Worm (Caenorhabditis elegans): ENCODE results near the gene coh-4.

coh-4 gene

DNA sequence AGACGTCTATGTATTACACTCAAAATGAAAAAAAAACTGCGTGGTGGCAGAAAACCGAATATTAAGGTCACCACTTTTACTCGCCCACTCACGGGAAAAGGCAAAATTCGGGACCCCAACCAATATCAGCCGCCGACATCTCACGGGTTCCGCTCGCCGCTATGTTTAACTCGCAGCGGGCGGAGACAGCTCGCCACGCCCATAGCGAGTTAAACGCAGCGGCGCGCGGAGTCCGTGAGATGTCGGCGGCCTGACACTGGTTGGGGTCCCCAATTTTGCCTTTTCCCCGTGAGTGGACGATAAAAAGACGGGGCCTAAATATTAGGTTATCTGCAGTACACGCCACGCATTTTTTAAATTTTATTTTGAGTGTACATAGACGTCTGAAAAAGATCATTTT is 7.1 kb upstream of the coh-4 start:
- TF ChIP-seq unc-62 (GFP tag; optimal IDR thresholded peaks at IDR 0.05) = no peak

DNA sequence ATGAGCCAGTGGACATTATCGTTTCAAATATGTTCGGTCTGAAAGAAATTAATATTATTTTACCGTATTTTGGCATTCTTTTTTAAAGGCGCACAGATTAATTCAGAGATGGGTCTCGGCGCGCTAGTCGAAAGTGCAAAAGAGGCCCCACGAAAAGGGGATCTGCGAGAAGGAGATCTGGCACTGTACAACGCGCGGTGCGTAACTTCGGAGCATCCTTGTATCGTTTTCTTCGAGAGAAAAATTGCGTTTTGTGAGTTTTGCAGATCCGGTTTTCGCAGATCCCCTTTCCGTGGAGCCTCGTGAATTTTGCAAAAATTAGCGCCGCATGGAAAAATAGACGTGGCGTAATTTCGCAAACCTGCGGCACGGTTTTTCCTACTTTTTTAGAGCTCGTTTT is 6.3 kb upstream of the coh-4 start:
- no peak for TF ChIP-seq unc-62 (GFP tag; optimal IDR thresholded peaks at IDR 0.05)

DNA sequence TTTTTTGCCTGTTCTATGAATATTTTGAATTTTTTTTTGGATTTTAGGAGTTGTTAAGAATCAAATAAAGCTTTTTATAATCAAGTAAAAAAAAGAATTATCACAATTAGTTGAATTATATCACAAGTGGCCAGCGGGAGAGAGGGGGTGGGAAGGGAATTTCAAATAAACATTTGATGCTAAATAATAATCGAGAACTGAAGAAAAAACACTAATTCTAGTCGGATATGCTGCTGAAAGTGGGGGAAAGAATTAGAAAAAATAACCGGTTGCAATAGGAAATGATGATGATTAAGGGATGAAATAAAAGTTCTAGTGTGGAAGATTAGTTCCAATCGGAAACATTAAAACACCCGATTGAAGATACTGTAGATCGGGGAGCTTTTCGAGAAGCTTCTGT is 5.8 kb upstream of the coh-4 start:
- no peak for TF ChIP-seq unc-62 (GFP tag; optimal IDR thresholded peaks at IDR 0.05)

DNA sequence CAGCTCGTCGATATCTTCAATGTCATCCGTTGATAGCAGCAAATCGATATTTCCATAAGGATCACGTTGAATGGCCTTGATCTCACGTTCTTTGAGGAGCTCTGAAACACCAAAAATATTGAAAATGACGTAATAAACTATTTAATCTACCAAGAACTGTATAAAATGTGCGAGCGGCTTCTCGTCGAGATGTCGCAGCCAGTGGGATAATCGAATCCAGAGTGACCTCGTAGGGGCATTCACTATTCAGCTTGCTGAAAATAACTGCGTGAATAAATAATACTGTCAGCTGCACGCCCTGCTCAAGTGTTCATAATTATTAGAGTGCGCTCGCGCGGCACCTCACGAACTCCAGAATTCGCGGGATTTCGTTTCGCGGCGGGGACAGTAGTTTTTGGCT is 5.3 kb downstream of the coh-4 start, which contains the start of gene Y45G5AM.7:
Gene Y45G5AM.7, minus strand, starts transcription at position 101 of the 400 bp plus-strand sequence.
- TF ChIP-seq unc-62 (GFP tag; optimal IDR thresholded peaks at IDR 0.05) = no peak

DNA sequence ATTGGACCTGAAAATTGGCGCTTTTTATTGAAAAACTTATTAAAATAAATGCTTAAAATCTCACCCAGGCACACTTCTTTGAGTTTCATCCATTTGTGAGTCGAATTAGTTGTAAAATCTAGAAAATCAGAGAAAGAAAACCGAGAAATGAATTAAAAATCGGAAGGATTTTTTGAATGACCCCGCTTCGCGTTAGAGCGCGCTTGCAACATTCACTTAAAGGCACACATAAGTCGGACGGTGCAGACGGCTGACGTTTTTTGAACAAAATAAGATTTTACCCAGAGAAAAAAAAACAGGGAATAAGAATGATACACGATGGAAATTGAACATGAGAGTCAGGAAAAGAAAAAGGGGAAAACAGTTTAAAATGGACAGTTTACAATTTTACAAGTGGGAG is 5.8 kb downstream of the coh-4 start:
- no peak for TF ChIP-seq unc-62 (GFP tag; optimal IDR thresholded peaks at IDR 0.05)

DNA sequence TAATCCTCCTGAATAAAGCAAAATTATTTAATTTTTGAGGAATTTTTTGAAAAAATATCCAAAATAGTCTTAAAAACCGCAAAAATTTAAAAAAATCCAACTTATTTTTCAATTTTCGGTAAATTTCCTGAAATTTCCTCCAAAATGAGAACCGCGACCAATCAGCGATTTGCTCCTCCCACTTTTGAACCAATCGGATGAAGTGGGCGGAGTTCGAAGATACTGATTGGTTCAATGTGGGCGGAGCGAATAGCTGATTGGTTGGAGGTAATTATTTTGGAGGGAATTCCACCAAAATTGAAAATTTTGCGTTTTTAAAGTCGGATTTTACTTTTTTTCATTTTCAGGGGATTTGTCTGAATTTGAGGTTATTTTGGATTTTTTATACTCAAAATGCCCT is 7.4 kb downstream of the coh-4 start:
- no peak for TF ChIP-seq unc-62 (GFP tag; optimal IDR thresholded peaks at IDR 0.05)

DNA sequence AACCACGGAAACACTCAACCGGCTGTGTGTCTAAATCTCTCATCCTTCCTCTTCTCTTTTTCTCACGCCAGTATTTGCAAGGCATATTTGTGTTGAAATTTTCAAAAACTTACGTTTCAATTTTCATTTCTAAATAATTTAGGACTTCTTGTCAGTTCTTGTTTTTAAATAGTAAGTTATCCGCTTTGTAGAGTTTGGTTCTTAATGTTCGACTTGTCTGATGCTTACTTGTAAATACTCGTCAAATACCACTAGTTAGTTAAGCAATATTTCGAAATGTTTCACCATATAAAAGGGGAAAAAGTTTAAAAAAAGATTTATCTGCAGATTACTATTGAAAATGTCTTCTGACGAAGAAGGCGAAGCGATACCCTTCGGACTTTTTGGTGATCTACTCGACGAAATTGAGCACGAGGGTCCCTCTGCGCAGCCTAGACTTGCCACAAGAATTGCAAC is 10.9 kb downstream of the coh-4 start, which contains the start of gene Y45G5AM.3:
Gene Y45G5AM.3, plus strand, starts transcription at position 51 of the 456 bp plus-strand sequence.
- no peak for TF ChIP-seq unc-62 (GFP tag; optimal IDR thresholded peaks at IDR 0.05)

DNA sequence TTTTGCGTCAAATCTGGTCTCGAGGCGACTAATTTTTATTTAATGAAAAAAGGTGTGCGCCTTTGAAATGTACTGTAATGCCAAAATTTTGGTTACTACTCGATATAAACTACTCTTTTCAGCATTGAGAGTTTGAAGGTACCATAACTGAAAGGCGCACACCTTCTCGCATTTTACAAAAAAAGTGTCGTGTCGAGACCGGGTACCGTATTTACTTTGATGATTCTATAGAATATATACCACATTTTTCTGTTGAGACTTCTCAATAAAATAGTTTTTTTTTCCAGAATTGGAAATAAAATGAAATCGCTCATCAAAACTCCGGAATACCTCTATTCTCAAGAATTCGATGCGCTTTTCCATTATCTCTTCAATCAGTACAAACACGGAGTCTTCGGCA is 12.5 kb downstream of the coh-4 start, which contains the start of gene Y45G5AM.4:
Gene Y45G5AM.4, plus strand, starts transcription at position 301 of the 400 bp plus-strand sequence.
- TF ChIP-seq unc-62 (GFP tag; optimal IDR thresholded peaks at IDR 0.05) = no peak

DNA sequence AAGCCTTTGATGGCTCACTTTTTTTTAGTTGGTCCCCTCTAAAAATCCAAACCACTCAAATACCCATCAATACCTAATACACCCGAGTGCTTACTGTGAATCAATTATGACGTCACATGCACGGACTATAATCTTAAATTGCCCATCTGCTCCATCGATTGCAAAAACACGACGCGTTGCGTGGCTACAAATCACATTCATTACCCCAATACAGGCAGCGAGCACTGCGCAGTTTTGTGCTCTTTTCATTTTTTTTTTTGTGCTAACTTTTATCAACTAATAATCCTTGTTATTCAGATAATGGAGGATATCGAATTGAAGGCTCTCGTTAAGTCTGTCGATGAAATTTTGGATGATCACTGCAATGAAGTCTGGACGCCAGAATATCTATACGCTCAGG is 15.4 kb downstream of the coh-4 start, which contains the start of gene Y45G5AM.5:
Gene Y45G5AM.5, plus strand, starts transcription at position 301 of the 400 bp plus-strand sequence.
- TF ChIP-seq unc-62 (GFP tag; optimal IDR thresholded peaks at IDR 0.05) = no peak

DNA sequence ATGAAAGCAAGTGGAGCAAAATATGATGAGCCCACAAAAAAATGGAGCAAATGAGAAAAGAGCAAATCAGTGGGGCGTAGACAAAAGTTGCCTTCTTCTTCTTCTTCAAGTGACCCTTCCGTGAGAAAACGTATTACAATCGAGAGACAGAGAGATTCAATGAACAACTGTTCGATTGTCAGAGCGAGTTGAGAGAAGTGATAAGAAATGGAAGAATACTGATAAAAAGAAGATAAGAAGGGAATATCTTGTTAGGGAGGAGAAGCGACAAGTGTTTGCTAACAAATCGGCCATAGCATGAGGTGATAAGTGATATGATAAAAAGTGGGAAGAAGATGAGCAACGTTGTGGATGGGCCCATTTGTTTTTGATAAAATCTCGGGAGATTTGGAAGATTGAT is 18.1 kb downstream of the coh-4 start:
- no peak for TF ChIP-seq unc-62 (GFP tag; optimal IDR thresholded peaks at IDR 0.05)

DNA sequence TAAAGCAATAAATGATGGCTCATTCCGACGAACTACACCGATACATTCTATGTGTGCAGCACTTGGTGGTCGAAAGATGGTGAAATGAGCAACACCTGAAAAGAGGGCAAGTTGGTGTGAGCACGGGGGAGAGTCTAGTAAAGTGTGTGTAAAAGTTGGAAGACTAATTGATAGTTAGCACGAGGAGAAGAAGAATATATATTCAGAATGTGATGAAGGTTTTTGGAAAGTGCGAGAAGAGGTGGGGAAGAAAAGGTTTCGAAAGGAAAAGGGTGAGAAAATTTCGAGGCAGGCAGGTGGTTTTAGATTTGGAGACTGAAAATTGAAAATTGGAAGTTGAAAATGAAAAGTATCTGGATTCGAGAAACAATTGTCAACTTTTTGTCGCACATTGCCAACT is 23.2 kb downstream of the coh-4 start, which contains the start of gene Y45G5AM.6:
Gene Y45G5AM.6, minus strand, starts transcription at position 101 of the 400 bp plus-strand sequence.
- TF ChIP-seq unc-62 (GFP tag; optimal IDR thresholded peaks at IDR 0.05) = no peak

DNA sequence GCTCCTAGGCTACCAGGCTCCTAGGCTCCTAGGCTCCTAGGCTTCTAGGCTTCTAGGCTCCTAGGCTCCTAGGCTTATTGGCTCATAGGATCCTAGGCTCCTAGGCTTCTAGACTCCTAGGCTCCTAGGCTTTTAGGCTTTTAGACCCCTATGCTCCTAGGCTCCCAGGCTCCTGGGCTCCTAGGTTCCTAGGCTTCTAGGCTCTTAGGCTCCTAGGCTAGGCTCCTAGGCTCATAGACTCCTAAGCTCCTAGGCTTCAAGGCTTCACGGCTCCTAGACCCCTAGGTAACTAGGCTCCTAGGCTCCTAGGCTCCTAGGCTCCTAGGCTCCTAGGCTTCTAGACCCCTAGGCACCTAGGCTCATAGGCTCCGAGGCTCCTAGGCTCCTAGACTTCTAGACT is 24.0 kb downstream of the coh-4 start:
- TF ChIP-seq unc-62 (GFP tag; optimal IDR thresholded peaks at IDR 0.05) = no peak

DNA sequence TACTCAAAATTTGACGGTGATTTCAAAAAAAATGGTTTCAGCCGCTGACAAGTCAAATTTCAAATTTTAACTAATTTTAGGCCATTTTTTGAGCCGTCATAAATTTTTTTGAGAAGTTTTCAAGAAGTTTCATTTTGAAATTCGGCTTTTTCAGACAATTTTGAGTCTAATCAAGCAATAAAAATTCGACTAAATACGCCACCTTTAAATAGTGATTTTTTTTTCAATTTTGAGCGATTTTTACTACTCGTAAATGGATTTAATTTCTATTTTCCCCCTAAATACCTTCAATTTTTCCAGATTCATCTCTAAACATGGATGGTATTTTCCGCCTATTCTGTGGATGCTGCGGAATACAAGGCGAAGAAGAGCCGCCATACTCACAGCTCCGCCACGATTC is 31.2 kb downstream of the coh-4 start, which contains the start of gene Y45G5AL.1:
Gene Y45G5AL.1, plus strand, starts transcription at position 301 of the 400 bp plus-strand sequence.
- TF ChIP-seq unc-62 (GFP tag; optimal IDR thresholded peaks at IDR 0.05) = no peak

DNA sequence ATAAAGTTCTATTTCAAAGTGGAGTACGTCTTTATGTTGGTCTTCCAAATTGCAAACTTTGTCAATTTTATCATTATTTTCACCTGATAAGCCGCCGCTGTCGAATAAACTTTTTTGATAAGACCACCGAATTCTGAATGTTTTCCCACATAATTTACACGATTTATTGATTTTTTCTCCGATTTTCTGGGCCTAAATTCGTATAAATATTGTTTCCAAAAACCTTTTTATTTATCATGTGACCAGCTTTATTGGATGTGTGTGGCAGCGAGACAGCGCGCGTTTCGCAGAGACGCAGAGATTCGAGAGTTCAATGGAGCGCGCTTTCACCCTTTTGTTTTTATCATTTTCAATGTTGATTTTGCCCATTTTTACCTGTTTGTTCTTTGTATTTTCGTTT is 32.4 kb downstream of the coh-4 start:
- no peak for TF ChIP-seq unc-62 (GFP tag; optimal IDR thresholded peaks at IDR 0.05)

DNA sequence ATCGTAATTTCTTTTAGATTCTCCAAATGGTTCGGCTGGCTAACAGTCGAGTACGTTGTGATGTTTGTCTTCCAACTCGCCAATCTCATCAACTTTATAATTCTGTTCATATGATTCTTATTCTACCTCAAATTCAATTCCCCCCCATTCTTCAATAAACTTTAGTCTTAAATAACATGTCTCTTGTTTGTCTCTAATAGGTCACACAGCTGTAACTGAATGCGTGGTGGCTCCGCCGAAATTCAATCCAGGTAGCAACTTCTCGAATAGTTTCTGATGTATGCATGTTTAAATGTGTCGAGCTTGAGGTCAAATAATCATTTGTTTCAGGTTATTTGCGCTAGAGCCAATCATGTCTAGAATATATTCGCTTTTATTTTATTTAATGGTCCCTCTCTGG is 36.8 kb downstream of the coh-4 start, which contains the start of gene lgc-29:
Gene lgc-29, plus strand, starts transcription at position 301 of the 400 bp plus-strand sequence.
- no peak for TF ChIP-seq unc-62 (GFP tag; optimal IDR thresholded peaks at IDR 0.05)

DNA sequence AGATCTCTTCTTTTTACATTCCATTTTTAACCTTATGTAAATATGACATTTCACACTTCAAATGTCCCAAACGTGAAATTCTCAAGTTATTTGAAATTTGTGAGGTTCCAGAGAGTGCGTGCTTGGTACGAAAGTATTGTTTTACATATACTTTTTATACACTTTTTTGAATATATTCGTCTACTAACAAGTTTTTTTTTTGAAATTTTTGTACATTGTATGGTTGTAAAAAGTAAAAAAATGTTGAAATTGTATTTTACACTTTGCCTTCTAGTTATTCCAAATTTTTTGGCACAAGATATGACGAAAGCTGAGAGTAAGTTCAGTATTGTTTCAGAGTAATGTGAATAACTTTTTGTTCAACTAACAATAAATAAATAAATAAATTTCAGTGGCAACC is 40.7 kb downstream of the coh-4 start, which contains the start of gene lgc-1:
Gene lgc-1, plus strand, starts transcription at position 301 of the 400 bp plus-strand sequence.
- no peak for TF ChIP-seq unc-62 (GFP tag; optimal IDR thresholded peaks at IDR 0.05)

DNA sequence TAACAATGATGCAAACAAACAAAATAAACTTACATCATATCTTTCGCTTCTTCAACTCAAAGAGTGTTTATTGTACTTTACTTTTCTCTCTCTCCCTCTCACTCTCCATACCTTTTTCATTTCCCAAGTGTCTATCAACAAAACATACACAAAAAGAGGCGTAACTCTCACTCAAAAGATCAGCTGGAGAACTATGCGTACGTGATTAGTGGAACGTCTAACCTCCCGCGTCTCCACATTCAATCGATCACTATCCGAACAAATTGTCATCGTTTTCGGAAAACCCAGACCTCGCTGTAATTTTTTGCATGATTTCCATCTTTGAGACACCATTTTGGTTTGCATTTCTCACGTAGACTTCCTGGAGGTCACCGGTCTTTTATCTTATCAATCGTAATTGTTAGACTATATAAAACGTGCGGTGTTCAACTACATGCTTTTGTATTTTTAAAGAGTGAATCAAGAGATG is 43.9 kb downstream of the coh-4 start, which contains the start of gene nhr-57:
Gene nhr-57, plus strand, starts transcription at position 419 of the 469 bp plus-strand sequence.
- TF ChIP-seq unc-62 (GFP tag; optimal IDR thresholded peaks at IDR 0.05) = no peak

Data from whole organism, dauer.